Fruit fly (Drosophila melanogaster) whole organism, embryonic: ENCODE measurements around the gene CG31559.
A peak's percentile ranks its signal among the peaks of the same experiment; 100 is the strongest.

ENCODE experiments used
- Ada2b ChIP-seq: fragments of 200-800 bp; sonication (Bioruptor generic); IDR thresholded peaks from 2 replicates; pipeline ENCODE4 v1.3.6; 2022; ENCODE audit warnings: missing biosample characterization, missing genetic modification characterization
- Aef1 ChIP-seq: fragments of 200-800 bp; sonication (Bioruptor generic); IDR thresholded peaks from 3 replicates; pipeline ENCODE4 v1.3.6; 2022; ENCODE audit warnings: missing biosample characterization, missing genetic modification characterization
- Awh ChIP-seq: fragments of 200-800 bp; sonication (Bioruptor generic); IDR thresholded peaks from 2 replicates; pipeline ENCODE4, ENCODE4 v1.3.6; 2022; ENCODE audit warnings: missing biosample characterization, missing genetic modification characterization
- Bgb ChIP-seq: fragments of 200-800 bp; sonication (Bioruptor generic); IDR thresholded peaks from 2 replicates; pipeline ENCODE4 v1.3.6; 2022; ENCODE audit warnings: missing biosample characterization, missing genetic modification characterization; ENCODE audit not compliant: partially characterized antibody
- Blimp-1 ChIP-seq: fragments of 200-800 bp; sonication (Bioruptor generic); optimal IDR thresholded peaks from 3 replicates; lab custom pipeline; 2018; ENCODE audit warnings: missing biosample characterization, missing genetic modification characterization, mild to moderate bottlenecking, moderate library complexity, missing genetic modification reagents
- CG10431 ChIP-seq: fragments of 200-800 bp; sonication (Bioruptor generic); optimal IDR thresholded peaks from 3 replicates; lab custom pipeline; 2018; ENCODE audit warnings: missing biosample characterization, mild to moderate bottlenecking, missing genetic modification characterization
- CG10959 ChIP-seq: fragments of 200-800 bp; sonication (Bioruptor generic); IDR thresholded peaks from 2 replicates; pipeline ENCODE4 v1.3.6; 2022; ENCODE audit warnings: missing biosample characterization, missing genetic modification characterization
- CG12104 ChIP-seq: fragments of 200-800 bp; sonication (Bioruptor generic); optimal IDR thresholded peaks from 3 replicates; lab custom pipeline; 2016; ENCODE audit warnings: missing biosample characterization, missing genetic modification characterization
- CG12659 ChIP-seq: fragments of 200-800 bp; sonication (Bioruptor generic); optimal IDR thresholded peaks from 3 replicates; lab custom pipeline; 2017; ENCODE audit warnings: mild to moderate bottlenecking, missing biosample characterization, missing genetic modification reagents, missing genetic modification characterization
- CG12769 ChIP-seq: fragments of 200-800 bp; sonication (Bioruptor generic); optimal IDR thresholded peaks from 2 replicates; lab custom pipeline; 2019; ENCODE audit warnings: missing biosample characterization, mild to moderate bottlenecking, missing genetic modification characterization, moderate library complexity
- CG13624 ChIP-seq: fragments of 200-800 bp; sonication (Bioruptor generic); optimal IDR thresholded peaks from 2 replicates; lab custom pipeline; 2016; ENCODE audit warnings: missing biosample characterization, missing genetic modification characterization
- CG17829 ChIP-seq: fragments of 200-800 bp; optimal IDR thresholded peaks from 2 replicates; lab custom pipeline; 2019; ENCODE audit warnings: missing biosample characterization, mild to moderate bottlenecking, missing genetic modification characterization, moderate library complexity
- CG1792 ChIP-seq: fragments of 200-800 bp; sonication (Bioruptor generic); optimal IDR thresholded peaks from 2 replicates; lab custom pipeline; 2016; ENCODE audit warnings: missing biosample characterization, missing genetic modification characterization
- CG2202 ChIP-seq: fragments of 200-800 bp; sonication (Bioruptor generic); optimal IDR thresholded peaks from 2 replicates; lab custom pipeline; 2018; ENCODE audit warnings: missing biosample characterization, mild to moderate bottlenecking, missing genetic modification characterization
- CG3847 ChIP-seq: fragments of 200-800 bp; sonication (Bioruptor generic); IDR thresholded peaks from 2 replicates; pipeline ENCODE4 v1.3.6; 2022; ENCODE audit warnings: missing biosample characterization, missing genetic modification characterization
- CG42726 ChIP-seq: fragments of 200-800 bp; sonication (Bioruptor generic); IDR thresholded peaks from 2 replicates; pipeline ENCODE4 v1.3.6; 2022; ENCODE audit warnings: missing biosample characterization, missing genetic modification characterization; ENCODE audit not compliant: partially characterized antibody
- CG6272 ChIP-seq: fragments of 200-800 bp; sonication (Bioruptor generic); IDR thresholded peaks from 2 replicates; pipeline ENCODE4 v1.3.6; 2022; ENCODE audit warnings: missing biosample characterization, missing genetic modification characterization
- CG6765 ChIP-seq: fragments of 200-800 bp; sonication (Bioruptor generic); optimal IDR thresholded peaks from 3 replicates; lab custom pipeline; 2017; ENCODE audit warnings: missing biosample characterization, mild to moderate bottlenecking, missing genetic modification characterization
- CG8281 ChIP-seq: fragments of 200-800 bp; sonication (Bioruptor generic); optimal IDR thresholded peaks from 2 replicates; lab custom pipeline; 2018; ENCODE audit warnings: missing biosample characterization, mild to moderate bottlenecking, missing genetic modification characterization, moderate library complexity
- CG9797 ChIP-seq: fragments of 200-800 bp; sonication (Bioruptor generic); optimal IDR thresholded peaks from 3 replicates; lab custom pipeline; 2018; ENCODE audit warnings: missing biosample characterization, mild to moderate bottlenecking, missing genetic modification characterization
- Dll ChIP-seq: fragments of 200-800 bp; sonication (Bioruptor generic); IDR thresholded peaks from 4 replicates; pipeline ENCODE4 v1.3.6; 2022; ENCODE audit warnings: missing biosample characterization, missing genetic modification characterization; ENCODE audit not compliant: partially characterized antibody
- Drgx ChIP-seq: fragments of 200-800 bp; sonication (Bioruptor generic); IDR thresholded peaks from 2 replicates; pipeline ENCODE4 v1.3.6; 2022; ENCODE audit warnings: missing biosample characterization, missing genetic modification characterization
- Fer2 ChIP-seq: fragments of 200-800 bp; sonication (Bioruptor generic); optimal IDR thresholded peaks from 2 replicates; lab custom pipeline; 2018; ENCODE audit warnings: missing biosample characterization, mild to moderate bottlenecking, missing genetic modification characterization, moderate library complexity
- HmgZ ChIP-seq: fragments of 200-800 bp; sonication (Bioruptor generic); optimal IDR thresholded peaks from 2 replicates; lab custom pipeline; 2018; ENCODE audit warnings: missing biosample characterization, mild to moderate bottlenecking, missing genetic modification characterization
- Hsf ChIP-seq: fragments of 200-800 bp; sonication (Bioruptor generic); optimal IDR thresholded peaks from 3 replicates; lab custom pipeline; 2016; ENCODE audit warnings: missing biosample characterization, missing genetic modification characterization
- Med ChIP-seq: fragments of 200-800 bp; sonication (Bioruptor generic); peaks from one replicate; lab custom pipeline; 2016; ENCODE audit warnings: missing biosample characterization, missing genetic modification characterization, mild to moderate bottlenecking, inconsistent platforms, moderate library complexity
- NfI ChIP-seq: fragments of 200-800 bp; sonication (Bioruptor generic); optimal IDR thresholded peaks from 3 replicates; lab custom pipeline; 2018; ENCODE audit warnings: missing biosample characterization, mild to moderate bottlenecking, missing genetic modification characterization, moderate library complexity
- Ptx1 ChIP-seq: fragments of 200-800 bp; sonication (Bioruptor generic); IDR thresholded peaks from 2 replicates; pipeline ENCODE4 v1.3.6; 2022; ENCODE audit warnings: missing biosample characterization, missing genetic modification characterization
- Rx ChIP-seq: fragments of 200-800 bp; sonication (Bioruptor generic); IDR thresholded peaks from 2 replicates; pipeline ENCODE4 v1.3.6; 2022; ENCODE audit warnings: missing biosample characterization, missing genetic modification characterization
- Sox100B ChIP-seq: fragments of 200-800 bp; sonication (Bioruptor generic); optimal IDR thresholded peaks from 3 replicates; lab custom pipeline; 2018; ENCODE audit warnings: missing biosample characterization, mild to moderate bottlenecking, missing genetic modification characterization
- abd-A ChIP-seq: fragments of 200-800 bp; sonication (Bioruptor generic); optimal IDR thresholded peaks from 3 replicates; lab custom pipeline; 2019; ENCODE audit warnings: missing biosample characterization, mild to moderate bottlenecking, missing genetic modification characterization, moderate library complexity
- bowl ChIP-seq: fragments of 200-800 bp; sonication (Bioruptor generic); IDR thresholded peaks from 2 replicates; pipeline ENCODE4 v1.3.6; 2022; ENCODE audit warnings: missing biosample characterization, missing genetic modification characterization
- caup ChIP-seq: fragments of 200-800 bp; sonication (Bioruptor generic); optimal IDR thresholded peaks from 3 replicates; lab custom pipeline; 2017; ENCODE audit warnings: missing biosample characterization, mild to moderate bottlenecking, missing genetic modification characterization, moderate library complexity; ENCODE audit not compliant: severe bottlenecking
- chm ChIP-seq: fragments of 200-800 bp; sonication (Bioruptor generic); IDR thresholded peaks from 2 replicates; pipeline ENCODE4 v1.3.6; 2022; ENCODE audit warnings: missing biosample characterization, missing genetic modification characterization
- crol ChIP-seq: fragments of 200-800 bp; sonication (Bioruptor generic); IDR thresholded peaks from 2 replicates; pipeline ENCODE4 v1.3.6; 2022; ENCODE audit warnings: missing biosample characterization, missing genetic modification characterization
- emc ChIP-seq: fragments of 200-800 bp; sonication (Bioruptor generic); optimal IDR thresholded peaks from 2 replicates; lab custom pipeline; 2016; ENCODE audit warnings: missing biosample characterization, missing genetic modification characterization
- eyg ChIP-seq: fragments of 200-800 bp; sonication (Bioruptor generic); optimal IDR thresholded peaks from 3 replicates; lab custom pipeline; 2016; ENCODE audit warnings: missing biosample characterization, missing genetic modification characterization
- fd64A ChIP-seq: fragments of 200-800 bp; sonication (Bioruptor generic); optimal IDR thresholded peaks from 3 replicates; lab custom pipeline; 2018; ENCODE audit warnings: missing biosample characterization, mild to moderate bottlenecking, missing genetic modification characterization
- hb ChIP-seq: fragments of 200-800 bp; sonication (Bioruptor generic); IDR thresholded peaks from 3 replicates; pipeline ENCODE4 v1.3.6; 2022; ENCODE audit warnings: missing biosample characterization, missing genetic modification characterization; ENCODE audit not compliant: partially characterized antibody
- kah ChIP-seq: fragments of 200-800 bp; sonication (Bioruptor generic); optimal IDR thresholded peaks from 2 replicates; lab custom pipeline; 2018; ENCODE audit warnings: missing biosample characterization, mild to moderate bottlenecking, missing genetic modification characterization
- knrl ChIP-seq: fragments of 200-800 bp; sonication (Bioruptor generic); IDR thresholded peaks from 3 replicates; pipeline ENCODE4 v1.3.6; 2022; ENCODE audit warnings: missing biosample characterization, missing genetic modification characterization; ENCODE audit not compliant: partially characterized antibody
- lilli ChIP-seq: fragments of 200-800 bp; sonication (Bioruptor generic); optimal IDR thresholded peaks from 3 replicates; lab custom pipeline; 2016; ENCODE audit warnings: missing biosample characterization, missing genetic modification characterization
- lola ChIP-seq, 3 experiments: fragments of >200 bp in 2 of 3; fragments of 200-800 bp in 1 of 3; sonication (Bioruptor generic) in 1 of 3; optimal IDR thresholded peaks; 2 replicates each; lab custom pipeline; 2017 to 2019; ENCODE audit warnings: missing biosample characterization in 3 of 3, missing genetic modification characterization in 3 of 3, mild to moderate bottlenecking in 1 of 3, moderate library complexity in 1 of 3
- oc ChIP-seq: fragments of 200-800 bp; sonication (Bioruptor generic); optimal IDR thresholded peaks from 2 replicates; lab custom pipeline; 2018; ENCODE audit warnings: missing biosample characterization, mild to moderate bottlenecking, missing genetic modification characterization, moderate library complexity
- pros ChIP-seq: fragments of 200-800 bp; sonication (Bioruptor generic); optimal IDR thresholded peaks from 3 replicates; lab custom pipeline; 2019; ENCODE audit warnings: missing biosample characterization, mild to moderate bottlenecking, missing genetic modification characterization, moderate library complexity
- sc ChIP-seq, 3 experiments: fragments of >200 bp in 2 of 3; fragments of 200-800 bp in 1 of 3; sonication (Bioruptor generic) in 1 of 3; optimal IDR thresholded peaks; 2 replicates in 2 of 3; 3 replicates in 1 of 3; lab custom pipeline; 2017; ENCODE audit warnings: mild to moderate bottlenecking in 1 of 3, missing biosample characterization in 1 of 3, missing genetic modification characterization in 1 of 3, missing genetic modification reagents in 1 of 3
- stwl ChIP-seq: fragments of 200-800 bp; sonication (Bioruptor generic); optimal IDR thresholded peaks from 3 replicates; lab custom pipeline; 2018; ENCODE audit warnings: missing biosample characterization, mild to moderate bottlenecking, missing genetic modification characterization, moderate library complexity
- usp ChIP-seq: fragments of >200 bp; optimal IDR thresholded peaks from 2 replicates; lab custom pipeline; 2017; ENCODE audit warnings: missing biosample characterization, missing genetic modification characterization
- z ChIP-seq: fragments of 200-800 bp; sonication (Bioruptor generic); IDR thresholded peaks from 3 replicates; pipeline ENCODE4 v1.3.6; 2022; ENCODE audit warnings: missing biosample characterization, missing genetic modification characterization

CG31559 gene

DNA sequence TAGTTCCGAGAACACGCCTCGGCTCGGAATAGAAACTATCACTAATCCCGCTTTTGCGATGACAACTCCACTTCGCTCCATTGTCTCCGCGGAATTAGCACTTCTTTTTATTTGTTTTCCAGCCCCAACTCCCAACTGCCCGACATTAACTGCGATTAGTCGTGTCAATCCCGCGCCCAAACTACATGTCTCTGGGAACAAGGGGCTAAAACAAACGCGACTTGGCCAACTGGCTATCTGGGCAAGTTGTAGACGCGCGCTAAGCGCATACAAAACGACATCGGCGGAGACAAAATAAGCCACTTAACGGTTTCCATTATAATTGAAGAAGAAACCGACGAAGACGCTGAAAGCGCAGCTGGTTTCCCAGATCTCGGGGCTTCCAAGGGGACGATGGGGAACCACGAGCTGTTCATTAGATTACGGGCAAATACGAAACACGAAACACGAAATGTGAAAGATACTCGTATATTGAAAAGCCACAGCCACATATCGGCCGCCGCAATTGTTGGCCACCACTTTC, 2.2 kb downstream of the CG31559 start:
- TF ChIP-seq CG6272 (GFP tag; lab: Robert Waterston, UW) (no peak), CG10959 (GFP tag; lab: Robert Waterston, UW) (no peak), hb (GFP tag; lab: Robert Waterston, UW) (peak; percentile 60; the same call in 2 of the 3 replicates), NfI (GFP tag; lab: Kevin White, UChicago) (no peak), Dll (GFP tag; lab: Robert Waterston, UW) (0 out of 4 replicates have a peak, but pooled peaks have one; percentile 31), caup (GFP tag; lab: Kevin White, UChicago) (no peak), Sox100B (GFP tag; lab: Kevin White, UChicago) (no peak), emc (no peak), kah (GFP tag; lab: Kevin White, UChicago) (no peak), lilli (GFP tag; lab: Kevin White, UChicago) (no peak), abd-A (tag; lab: Kevin White, UChicago) (peak; percentile 25), CG12769 (peak; percentile 3), CG9797 (GFP tag; lab: Kevin White, UChicago) (no peak), Awh (GFP tag; lab: Robert Waterston, UW) (peak; percentile 40; the same call in 1 of the 2 replicates), Hsf (no peak), CG17829 (tag; lab: Kevin White, UChicago) (no peak), CG1792 (GFP tag; lab: Kevin White, UChicago) (no peak), CG10431 (GFP tag; lab: Kevin White, UChicago) (peak; percentile 92), CG13624 (no peak), Drgx (no peak), CG6765 (no peak), Ptx1 (GFP tag; lab: Robert Waterston, UW) (no peak), CG12104 (no peak), z (no peak), oc (tag; lab: Kevin White, UChicago) (peak; percentile 85), crol (GFP tag; lab: Robert Waterston, UW) (0 out of 2 replicates have a peak, but pooled peaks have one; percentile 16), Med (peak; percentile 60), pros (GFP tag; lab: Kevin White, UChicago) (peak; percentile 75)

DNA sequence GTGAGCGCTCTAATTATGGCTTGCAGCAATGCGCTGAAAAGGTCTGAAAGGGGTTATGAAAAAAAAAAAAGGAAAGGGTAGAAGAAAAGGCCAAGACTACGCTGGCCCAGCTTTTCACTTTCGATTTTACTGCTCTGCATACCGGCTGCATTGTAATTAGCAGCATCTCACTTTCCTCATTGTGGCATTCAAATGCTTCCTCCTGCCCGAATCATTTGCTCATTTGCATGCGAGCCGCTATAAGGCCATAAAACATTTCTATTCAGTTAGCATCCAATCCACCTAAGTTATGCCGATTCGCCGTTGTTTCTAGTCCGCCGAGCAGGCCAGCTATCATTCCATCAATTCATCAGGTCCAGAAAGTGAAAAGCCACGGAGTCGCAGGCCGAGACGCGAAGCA, 3.5 kb downstream of the CG31559 start:
- TF ChIP-seq Bgb (GFP tag; lab: Robert Waterston, UW) = no peak
- TF ChIP-seq Blimp-1 (GFP tag; lab: Kevin White, UChicago) = peak; percentile 91
- no peak for TF ChIP-seq Rx (GFP tag; lab: Robert Waterston, UW)
- no peak for TF ChIP-seq lola (GFP tag; optimal IDR thresholded peaks at IDR 0.05; lab: Kevin White, UChicago)
- peak; percentile 89 for TF ChIP-seq CG8281 (tag; lab: Kevin White, UChicago)
- TF ChIP-seq CG3847 = no peak
- TF ChIP-seq usp (GFP tag; lab: Kevin White, UChicago) = no peak
- TF ChIP-seq sc (optimal IDR thresholded peaks at IDR 0.05; lab: Kevin White, UChicago) = no peak
- TF ChIP-seq sc (GFP tag; optimal IDR thresholded peaks at IDR 0.05; lab: Kevin White, UChicago) = no peak

DNA sequence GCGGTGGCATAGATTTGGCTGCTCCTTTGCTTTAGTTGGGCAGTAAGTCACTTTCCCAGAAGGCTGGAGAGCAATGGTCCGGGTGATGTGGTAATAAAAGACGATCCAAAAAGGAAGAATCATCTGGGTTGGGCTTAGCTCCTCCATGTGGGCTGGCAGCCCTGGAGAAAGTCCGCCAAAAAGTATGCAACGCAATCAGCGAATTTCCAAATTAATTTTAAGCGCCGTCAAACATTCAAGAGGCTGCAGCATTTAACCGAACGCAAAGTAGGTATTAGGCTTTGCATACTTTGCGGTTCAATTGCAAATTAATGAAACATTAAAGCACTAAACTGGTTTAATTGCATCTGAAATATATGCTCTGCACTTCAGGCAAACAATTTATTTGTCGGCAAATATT, 7.4 kb downstream of the CG31559 start:
- TF ChIP-seq stwl (tag; lab: Kevin White, UChicago) (peak; percentile 8), chm (GFP tag; lab: Robert Waterston, UW) (no peak), Aef1 (GFP tag; lab: Robert Waterston, UW) (no peak), Fer2 (tag; lab: Kevin White, UChicago) (no peak), CG12659 (GFP tag; lab: Kevin White, UChicago) (no peak), fd64A (no peak), knrl (GFP tag; lab: Robert Waterston, UW) (no peak), CG42726 (GFP tag; lab: Robert Waterston, UW) (peak; percentile 45; the same call in 1 of the 2 replicates), HmgZ (tag; lab: Kevin White, UChicago) (no peak), eyg (no peak), Ada2b (no peak), bowl (no peak), CG2202 (tag; lab: Kevin White, UChicago) (no peak)
